Worm (Caenorhabditis elegans) whole organism, L1 larva: ENCODE measurements around the gene C17A2.3.

Source experiments
- F16B12.6 ChIP-seq: fragments of 150-350 bp; optimal IDR thresholded peaks from 2 replicates; lab custom pipeline; 2014; ENCODE audit warnings: missing biosample characterization, missing genetic modification characterization
- aha-1 ChIP-seq: fragments of 150-350 bp; optimal IDR thresholded peaks from 2 replicates; lab custom pipeline; 2014; ENCODE audit warnings: missing biosample characterization, missing genetic modification characterization
- alr-1 ChIP-seq: fragments of 200-800 bp; sonication (Bioruptor generic); optimal IDR thresholded peaks from 2 replicates; lab custom pipeline; 2018; ENCODE audit warnings: borderline replicate concordance, mild to moderate bottlenecking, missing genetic modification characterization, missing compliant biosample characterization
- aly-2 ChIP-seq: fragments of 150-350 bp; optimal IDR thresholded peaks from 2 replicates; lab custom pipeline; 2014; ENCODE audit warnings: missing biosample characterization, missing genetic modification characterization
- blmp-1 ChIP-seq: fragments of 150-350 bp; optimal IDR thresholded peaks from 2 replicates; lab custom pipeline; 2014; ENCODE audit warnings: missing biosample characterization, missing genetic modification characterization
- ceh-63 ChIP-seq: fragments of 200-800 bp; sonication (Bioruptor generic); optimal IDR thresholded peaks from 2 replicates; lab custom pipeline; 2018; ENCODE audit warnings: mild to moderate bottlenecking, missing genetic modification characterization, missing compliant biosample characterization
- ces-1 ChIP-seq: fragments of 150-350 bp; optimal IDR thresholded peaks from 2 replicates; lab custom pipeline; 2014; ENCODE audit warnings: missing biosample characterization, missing genetic modification reagents, missing genetic modification characterization
- dsc-1 ChIP-seq: sonication (generic microtip); optimal IDR thresholded peaks from 2 replicates; lab custom pipeline; 2016; ENCODE audit warnings: mild to moderate bottlenecking, missing genetic modification characterization, missing compliant biosample characterization
- efl-1 ChIP-seq, 4 experiments: fragments of 150-350 bp; optimal IDR thresholded peaks in 3 of 4; peaks in 1 of 4; 1 replicate in 1 of 4; 2 replicates in 3 of 4; lab custom pipeline; 2014; ENCODE audit warnings: missing biosample characterization in 2 of 4, missing genetic modification characterization in 2 of 4, missing genetic modification reagents in 2 of 4
- egl-13 ChIP-seq: sonication (generic microtip); optimal IDR thresholded peaks from 2 replicates; lab custom pipeline; 2016; ENCODE audit warnings: missing genotype, missing genetic modification reagents, missing genetic modification characterization, missing compliant biosample characterization
- ets-5 ChIP-seq: fragments of 200-800 bp; sonication (Bioruptor generic); IDR thresholded peaks from 2 replicates; pipeline ENCODE4 v1.3.6; 2022; ENCODE audit warnings: missing genetic modification characterization, missing compliant biosample characterization
- fkh-4 ChIP-seq: sonication (generic microtip); optimal IDR thresholded peaks from 2 replicates; lab custom pipeline; 2016; ENCODE audit warnings: missing compliant biosample characterization, missing genetic modification characterization, borderline replicate concordance
- isw-1 ChIP-seq: fragments of 200-800 bp; sonication (Bioruptor generic); IDR thresholded peaks from 2 replicates; pipeline ENCODE4 v1.3.6; 2022; ENCODE audit warnings: missing genetic modification characterization, missing compliant biosample characterization
- lin-13 ChIP-seq: fragments of 150-350 bp; optimal IDR thresholded peaks from 2 replicates; lab custom pipeline; 2014; ENCODE audit warnings: missing biosample characterization, missing genetic modification reagents, missing genetic modification characterization
- lin-14 ChIP-seq: fragments of 200-800 bp; sonication (Bioruptor generic); optimal IDR thresholded peaks from 2 replicates; lab custom pipeline; 2018; ENCODE audit warnings: mild to moderate bottlenecking, missing genetic modification characterization, moderate library complexity, missing compliant biosample characterization
- lin-15B ChIP-seq: fragments of 150-350 bp; sonication (generic microtip); optimal IDR thresholded peaks from 3 replicates; lab custom pipeline; 2014; ENCODE audit warnings: missing biosample characterization, missing genetic modification characterization
- lin-39 ChIP-seq: fragments of 150-350 bp; optimal IDR thresholded peaks from 2 replicates; lab custom pipeline; 2014; ENCODE audit warnings: missing biosample characterization, missing genetic modification reagents, missing genetic modification characterization
- lsy-2 ChIP-seq, 2 experiments: fragments of 150-350 bp; optimal IDR thresholded peaks; 2 replicates each; lab custom pipeline; 2014; ENCODE audit warnings: missing biosample characterization in 2 of 2, missing genetic modification characterization in 2 of 2
- mef-2 ChIP-seq: fragments of 150-350 bp; optimal IDR thresholded peaks from 2 replicates; lab custom pipeline; 2014; ENCODE audit warnings: missing biosample characterization, missing genetic modification characterization
- mep-1 ChIP-seq: fragments of 150-350 bp; optimal IDR thresholded peaks from 2 replicates; lab custom pipeline; 2014; ENCODE audit warnings: missing biosample characterization, missing genetic modification characterization
- nhr-20 ChIP-seq: sonication (generic microtip); optimal IDR thresholded peaks from 2 replicates; lab custom pipeline; 2016; ENCODE audit warnings: mild to moderate bottlenecking, missing genetic modification characterization, missing compliant biosample characterization
- nhr-28 ChIP-seq: fragments of 150-350 bp; optimal IDR thresholded peaks from 2 replicates; lab custom pipeline; 2014; ENCODE audit warnings: missing biosample characterization, missing genetic modification characterization
- nhr-76 ChIP-seq: sonication (generic microtip); optimal IDR thresholded peaks from 2 replicates; lab custom pipeline; 2017; ENCODE audit warnings: missing biosample characterization, missing genetic modification characterization
- nhr-84 ChIP-seq: sonication (generic microtip); optimal IDR thresholded peaks from 2 replicates; lab custom pipeline; 2017; ENCODE audit warnings: missing biosample characterization, missing genetic modification characterization
- nhr-85 ChIP-seq: sonication (generic microtip); peaks from one replicate; lab custom pipeline; 2016; ENCODE audit warnings: missing genetic modification characterization, inconsistent platforms, missing compliant biosample characterization
- pax-3 ChIP-seq: fragments of 200-800 bp; sonication (Bioruptor generic); optimal IDR thresholded peaks from 2 replicates; lab custom pipeline; 2018; ENCODE audit warnings: mild to moderate bottlenecking, missing genetic modification characterization, moderate library complexity, missing compliant biosample characterization
- skn-1 ChIP-seq: fragments of 150-350 bp; optimal IDR thresholded peaks from 2 replicates; lab custom pipeline; 2014; ENCODE audit warnings: missing biosample characterization, missing genetic modification characterization
- sptf-1 ChIP-seq: fragments of 150-350 bp; optimal IDR thresholded peaks from 2 replicates; lab custom pipeline; 2014; ENCODE audit warnings: missing biosample characterization, missing genetic modification characterization
- sup-37 ChIP-seq: fragments of 200-800 bp; sonication (Bioruptor generic); optimal IDR thresholded peaks from 2 replicates; lab custom pipeline; 2018; ENCODE audit warnings: mild to moderate bottlenecking, missing genetic modification characterization, missing compliant biosample characterization
- swsn-7 ChIP-seq: sonication (generic microtip); optimal IDR thresholded peaks from 2 replicates; lab custom pipeline; 2016; ENCODE audit warnings: missing genetic modification characterization, missing compliant biosample characterization
- tbx-2 ChIP-seq: sonication (generic microtip); optimal IDR thresholded peaks from 2 replicates; lab custom pipeline; 2016; ENCODE audit warnings: missing genetic modification characterization, missing compliant biosample characterization
- unc-130 ChIP-seq: fragments of 150-350 bp; optimal IDR thresholded peaks from 2 replicates; lab custom pipeline; 2017; ENCODE audit warnings: missing biosample characterization, missing genetic modification characterization, inconsistent platforms
- vab-15 ChIP-seq: sonication (generic microtip); optimal IDR thresholded peaks from 2 replicates; lab custom pipeline; 2017; ENCODE audit warnings: missing genotype, mild to moderate bottlenecking, missing genetic modification characterization, missing compliant biosample characterization
- xbp-1 ChIP-seq: sonication (generic microtip); optimal IDR thresholded peaks from 2 replicates; lab custom pipeline; 2016; ENCODE audit warnings: missing genetic modification characterization, missing compliant biosample characterization
- zag-1 ChIP-seq: fragments of 150-350 bp; optimal IDR thresholded peaks from 2 replicates; lab custom pipeline; 2014; ENCODE audit warnings: missing biosample characterization, missing genetic modification characterization
- zip-4 ChIP-seq: fragments of 200-800 bp; sonication (Bioruptor generic); optimal IDR thresholded peaks from 2 replicates; lab custom pipeline; 2018; ENCODE audit warnings: mild to moderate bottlenecking, missing genetic modification characterization, moderate library complexity, missing compliant biosample characterization
- ztf-11 ChIP-seq, 2 experiments: sonication (generic microtip); optimal IDR thresholded peaks; 2 replicates each; lab custom pipeline; 2016 to 2017; ENCODE audit warnings: missing genetic modification characterization in 2 of 2, missing biosample characterization in 1 of 2, missing compliant biosample characterization in 1 of 2
- ztf-4 ChIP-seq: fragments of 150-350 bp; optimal IDR thresholded peaks from 2 replicates; lab custom pipeline; 2014; ENCODE audit warnings: missing biosample characterization, missing genetic modification characterization

C17A2.3 gene

DNA sequence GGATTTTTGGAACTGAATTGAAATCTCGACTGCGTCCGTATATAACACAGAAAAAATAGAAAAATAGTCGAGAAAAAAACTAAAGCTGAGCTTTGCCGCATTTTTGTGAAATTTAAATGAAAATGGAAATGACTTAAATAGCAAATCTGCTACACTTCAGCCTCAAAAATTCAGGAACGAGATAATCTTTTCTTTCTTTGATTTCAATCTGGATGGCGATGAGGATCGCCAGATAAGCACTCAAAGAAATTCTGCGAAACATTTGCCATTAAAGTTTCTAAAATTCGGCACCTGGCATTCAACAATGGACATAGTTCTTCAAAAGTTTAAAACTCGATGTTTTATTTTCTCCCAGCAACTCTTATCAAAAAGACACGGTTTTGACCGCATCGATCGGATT, at the start of gene C17A2.3, which contains the start of gene C17A2.7:
TSS of gene C17A2.3 (plus strand) at position 305 of the 400 bp plus-strand sequence.
TSS of gene C17A2.7 (minus strand) at position 101 of the 400 bp plus-strand sequence.
- TF ChIP-seq pax-3 (tag; lab: Kevin White, UChicago) (no peak), alr-1 (tag; lab: Kevin White, UChicago) (no peak), nhr-85 (no peak), isw-1 (GFP tag; lab: Robert Waterston, UW) (no peak), lin-39 (tag; lab: Kevin White, UChicago) (no peak), aly-2 (no peak), blmp-1 (no peak), mep-1 (tag; lab: Kevin White, UChicago) (no peak), mef-2 (tag; lab: Kevin White, UChicago) (no peak), sup-37 (GFP tag; lab: Kevin White, UChicago) (no peak), sptf-1 (tag; lab: Kevin White, UChicago) (no peak), skn-1 (tag; lab: Kevin White, UChicago) (no peak)

DNA sequence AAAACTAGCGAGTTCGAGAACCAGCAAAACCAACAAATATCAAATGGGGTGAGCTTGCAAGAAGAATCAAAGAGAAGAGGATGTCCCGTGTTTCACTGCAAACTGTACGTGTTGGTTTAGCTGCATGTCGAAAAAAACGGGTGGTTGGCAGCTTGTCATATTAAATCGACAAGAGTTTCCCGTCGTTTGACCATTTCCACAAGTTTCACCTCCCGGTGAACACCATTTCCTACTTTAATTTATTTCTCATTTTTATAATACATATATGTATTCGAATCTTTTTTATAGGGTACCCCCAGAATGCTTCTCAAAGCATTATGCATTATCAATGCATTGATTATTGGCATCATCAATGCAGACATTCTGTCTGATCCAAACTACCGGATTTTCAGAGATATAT, 48.1 kb upstream of the C17A2.3 start, which contains the start of gene Y8A9A.2:
TSS of gene Y8A9A.2 (plus strand) at position 301 of the 400 bp plus-strand sequence.
- TF ChIP-seq lsy-2 (tag; optimal IDR thresholded peaks at IDR 0.05; lab: Kevin White, UChicago) (no peak), zag-1 (tag; lab: Kevin White, UChicago) (no peak), unc-130 (no peak), efl-1 (optimal IDR thresholded peaks at IDR 0.05; lab: Kevin White, UChicago) (no peak), efl-1 (GFP tag; optimal IDR thresholded peaks at IDR 0.05 in 1 of 2; lab: Kevin White, UChicago) (peak in 1 of 2 experiments; percentile 25), isw-1 (GFP tag; lab: Robert Waterston, UW) (no peak), aha-1 (tag; lab: Kevin White, UChicago) (no peak), F16B12.6 (no peak), ztf-4 (tag; lab: Kevin White, UChicago) (no peak), dsc-1 (no peak)

DNA sequence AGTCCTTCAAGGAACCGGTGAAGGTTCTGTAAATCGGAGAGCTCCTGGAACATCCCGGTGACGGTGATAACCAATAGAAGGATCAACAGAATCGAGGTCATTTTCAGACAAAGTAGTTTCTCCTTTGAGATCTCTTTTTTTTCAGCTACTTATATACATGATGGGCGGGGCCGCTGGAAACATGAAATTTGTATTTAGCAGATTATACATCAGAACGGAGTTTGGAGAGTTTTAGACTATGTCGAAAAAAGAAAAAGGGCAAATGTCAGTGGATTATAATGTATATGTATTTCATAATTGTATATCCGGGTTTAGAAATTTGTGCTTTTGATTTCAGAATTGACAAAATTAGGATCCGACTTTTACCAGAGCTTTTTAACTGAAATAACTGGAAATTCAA, 40.2 kb upstream of the C17A2.3 start, which contains the start of gene ins-32:
TSS of gene ins-32 (minus strand) at position 101 of the 400 bp plus-strand sequence.
- TF ChIP-seq pax-3 (tag; lab: Kevin White, UChicago) (no peak), lin-14 (GFP tag; lab: Kevin White, UChicago) (no peak), blmp-1 (no peak), ces-1 (GFP tag; lab: Kevin White, UChicago) (no peak), tbx-2 (tag; lab: Kevin White, UChicago) (no peak)

DNA sequence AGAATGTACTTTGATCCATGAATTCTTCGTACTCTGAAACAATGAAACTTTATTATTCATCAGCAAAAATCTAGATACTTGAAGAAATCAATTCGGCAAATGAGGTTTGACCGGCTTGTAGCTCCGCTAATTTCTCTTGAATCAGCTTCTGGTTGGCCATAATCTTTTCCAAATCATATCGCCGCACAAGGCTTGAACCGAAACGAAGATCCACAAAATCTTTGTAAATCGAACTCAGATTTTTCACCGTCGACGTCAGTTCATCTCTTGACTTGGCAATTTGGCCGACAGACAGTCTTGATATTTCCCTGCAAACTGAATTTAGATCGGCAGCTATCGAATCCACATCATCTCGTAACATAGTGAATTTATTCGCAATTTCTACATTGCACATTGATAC, 37.9 kb upstream of the C17A2.3 start:
- TF ChIP-seq ceh-63 (GFP tag; lab: Kevin White, UChicago) (no peak), zip-4 (GFP tag; lab: Kevin White, UChicago) (no peak), fkh-4 (tag; lab: Kevin White, UChicago) (no peak), mep-1 (tag; lab: Kevin White, UChicago) (no peak), lin-13 (GFP tag; lab: Kevin White, UChicago) (no peak), nhr-84 (tag; lab: Kevin White, UChicago) (no peak), lin-15B (no peak), ztf-11 (tag; optimal IDR thresholded peaks at IDR 0.05; lab: Kevin White, UChicago) (no peak), egl-13 (tag; lab: Kevin White, UChicago) (no peak), ets-5 (no peak), vab-15 (tag; lab: Kevin White, UChicago) (no peak), nhr-76 (tag; lab: Kevin White, UChicago) (no peak), pax-3 (tag; lab: Kevin White, UChicago) (no peak), nhr-28 (no peak), xbp-1 (tag; lab: Kevin White, UChicago) (no peak), dsc-1 (no peak), swsn-7 (tag; lab: Kevin White, UChicago) (no peak), nhr-20 (no peak)
